1 fruit fly cellular context compared by ENCODE assay signal in the genomic region with DNA sequence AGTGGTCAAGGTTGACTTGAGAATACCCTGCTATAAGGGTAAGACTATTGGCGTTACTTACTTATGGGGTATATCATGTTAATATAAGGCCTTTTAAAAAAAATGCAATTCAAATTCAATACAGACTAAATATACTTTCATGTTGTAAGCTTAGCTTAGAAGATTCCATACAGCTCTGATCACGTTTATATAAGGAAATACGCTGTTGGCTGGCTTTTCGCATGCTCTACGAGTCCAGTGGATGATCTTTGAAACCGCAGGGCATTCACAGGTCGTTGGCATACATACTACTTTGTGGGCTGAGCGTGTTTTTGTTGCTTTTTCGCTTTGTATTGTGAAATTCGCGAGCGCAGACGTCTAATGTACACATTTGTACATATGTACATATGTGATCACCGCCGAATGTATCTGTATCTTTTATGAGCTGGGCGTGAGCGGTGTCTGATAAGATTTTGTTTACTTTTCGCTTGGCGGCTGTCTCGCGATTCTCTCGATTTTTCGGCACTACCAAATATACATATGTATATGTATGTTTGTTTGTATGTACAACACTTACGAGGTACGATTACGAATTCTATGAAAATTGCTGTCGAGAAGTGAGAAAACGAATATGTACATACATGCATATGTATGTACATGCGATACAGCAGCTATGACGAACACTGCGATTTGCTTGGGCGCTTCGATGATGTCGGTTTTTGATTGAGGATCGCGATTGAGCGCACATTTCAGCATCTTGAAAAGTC.
TF ChIP-seq lines count a peak whose summit lies in the region.

No protein-coding gene starts in this region.

TF ChIP-seq in whole organism, embryonic, 481 proteins besides CTCF, POLR2A, EP300 and RAD21 (continued from another document and continues in another):
- no peak for TF ChIP-seq CG17612 (GFP tag; IDR thresholded peaks at IDR 0.05; lab: Robert Waterston, UW)
- TF ChIP-seq CG10267 (tag; optimal IDR thresholded peaks at IDR 0.05; lab: Kevin White, UChicago): no peak
- no peak for TF ChIP-seq zen2 (GFP tag; IDR thresholded peaks at IDR 0.05; lab: Robert Waterston, UW; ENCODE audit: partially characterized antibody)
- no peak for TF ChIP-seq sc (optimal IDR thresholded peaks at IDR 0.05; lab: Kevin White, UChicago)
- TF ChIP-seq sc (GFP tag; optimal IDR thresholded peaks at IDR 0.05; lab: Kevin White, UChicago): no peak
- no peak for TF ChIP-seq run (tag; optimal IDR thresholded peaks at IDR 0.05; lab: Kevin White, UChicago)
- peak; percentile 46 for TF ChIP-seq CG32532 (GFP tag; IDR thresholded peaks at IDR 0.05; lab: Robert Waterston, UW)
- TF ChIP-seq fu2 (GFP tag; optimal IDR thresholded peaks at IDR 0.05; lab: Kevin White, UChicago): peak; percentile 20
- peak; percentile 38 for TF ChIP-seq B-H2 (GFP tag; optimal IDR thresholded peaks at IDR 0.05; lab: Kevin White, UChicago)
- TF ChIP-seq CG10959 (GFP tag; IDR thresholded peaks at IDR 0.05; lab: Robert Waterston, UW): no peak
- no peak for TF ChIP-seq repo (GFP tag; optimal IDR thresholded peaks at IDR 0.05; lab: Kevin White, UChicago)
- TF ChIP-seq MESR4 (GFP tag; optimal IDR thresholded peaks at IDR 0.05; lab: Kevin White, UChicago): no peak
- no peak for TF ChIP-seq CG8359 (GFP tag; optimal IDR thresholded peaks at IDR 0.05; lab: Kevin White, UChicago; ENCODE audit: borderline replicate concordance)
- TF ChIP-seq Atf-2 (GFP tag; optimal IDR thresholded peaks at IDR 0.05; lab: Kevin White, UChicago): no peak
- TF ChIP-seq Gug (GFP tag; IDR thresholded peaks at IDR 0.05; lab: Robert Waterston, UW): peak; percentile 31; the same call in 2 of the 4 replicates
- peak; percentile 14 for TF ChIP-seq CG9609 (GFP tag; optimal IDR thresholded peaks at IDR 0.05; lab: Kevin White, UChicago)
- TF ChIP-seq gcm (GFP tag; optimal IDR thresholded peaks at IDR 0.05; lab: Kevin White, UChicago): peak; percentile 4
- TF ChIP-seq wek (GFP tag; optimal IDR thresholded peaks at IDR 0.05; lab: Kevin White, UChicago): peak; percentile 77
- TF ChIP-seq CG17359 (tag; optimal IDR thresholded peaks at IDR 0.05; lab: Kevin White, UChicago): peak; percentile 29
- TF ChIP-seq Fer2 (tag; optimal IDR thresholded peaks at IDR 0.05; lab: Kevin White, UChicago): peak; percentile 49
- no peak for TF ChIP-seq Tbp (GFP tag; optimal IDR thresholded peaks at IDR 0.05; lab: Kevin White, UChicago)
- no peak for TF ChIP-seq dan (GFP tag; IDR thresholded peaks at IDR 0.05; lab: Robert Waterston, UW)
- TF ChIP-seq dimm (GFP tag; IDR thresholded peaks at IDR 0.05; lab: Robert Waterston, UW): no peak
- no peak for TF ChIP-seq zf30C (GFP tag; optimal IDR thresholded peaks at IDR 0.05; lab: Kevin White, UChicago)
- 0 out of 3 replicates have a peak, but pooled peaks have one; percentile 18 for TF ChIP-seq sr (GFP tag; IDR thresholded peaks at IDR 0.05; lab: Robert Waterston, UW)
- TF ChIP-seq pum (GFP tag; optimal IDR thresholded peaks at IDR 0.05; lab: Kevin White, UChicago): no peak
- no peak for TF ChIP-seq btn (GFP tag; optimal IDR thresholded peaks at IDR 0.05; lab: Kevin White, UChicago)
- peak; percentile 60 for TF ChIP-seq mam (GFP tag; optimal IDR thresholded peaks at IDR 0.05; lab: Kevin White, UChicago)
- TF ChIP-seq gem (tag; optimal IDR thresholded peaks at IDR 0.05; lab: Kevin White, UChicago): peak; percentile 33
- peak; percentile 42 for TF ChIP-seq org-1 (GFP tag; optimal IDR thresholded peaks at IDR 0.05; lab: Kevin White, UChicago)
- TF ChIP-seq Ravus (GFP tag; IDR thresholded peaks at IDR 0.05; lab: Robert Waterston, UW): no peak
- no peak for TF ChIP-seq nerfin-2 (GFP tag; IDR thresholded peaks at IDR 0.05; lab: Robert Waterston, UW; ENCODE audit: partially characterized antibody)
- TF ChIP-seq Six4 (GFP tag; optimal IDR thresholded peaks at IDR 0.05; lab: Kevin White, UChicago): no peak
- peak; percentile 24 for TF ChIP-seq crc (GFP tag; optimal IDR thresholded peaks at IDR 0.05; lab: Kevin White, UChicago)
- no peak for TF ChIP-seq NC2α (GFP tag; optimal IDR thresholded peaks at IDR 0.05; lab: Kevin White, UChicago)
- TF ChIP-seq Drgx (GFP tag; IDR thresholded peaks at IDR 0.05; lab: Robert Waterston, UW): 0 out of 2 replicates have a peak, but pooled peaks have one; percentile 17
- TF ChIP-seq CG7556 (GFP tag; optimal IDR thresholded peaks at IDR 0.05; lab: Kevin White, UChicago): peak; percentile 50
- no peak for TF ChIP-seq fd96Cb (tag; optimal IDR thresholded peaks at IDR 0.05; lab: Kevin White, UChicago)
- TF ChIP-seq Atf3 (GFP tag; optimal IDR thresholded peaks at IDR 0.05; lab: Kevin White, UChicago): peak; percentile 25
- peak; percentile 1 for TF ChIP-seq CG13775 (GFP tag; optimal IDR thresholded peaks at IDR 0.05; lab: Kevin White, UChicago)
- no peak for TF ChIP-seq CG6272 (GFP tag; IDR thresholded peaks at IDR 0.05; lab: Robert Waterston, UW)
- TF ChIP-seq CG30431 (GFP tag; optimal IDR thresholded peaks at IDR 0.05; lab: Kevin White, UChicago): no peak
- TF ChIP-seq gfzf (GFP tag; optimal IDR thresholded peaks at IDR 0.05; lab: Kevin White, UChicago): no peak
- TF ChIP-seq ewg (GFP tag; optimal IDR thresholded peaks at IDR 0.05; lab: Kevin White, UChicago): no peak
- TF ChIP-seq shn (GFP tag; optimal IDR thresholded peaks at IDR 0.05; lab: Kevin White, UChicago): no peak
- no peak for TF ChIP-seq CG18011 (GFP tag; optimal IDR thresholded peaks at IDR 0.05; lab: Kevin White, UChicago)
- TF ChIP-seq NfI (GFP tag; optimal IDR thresholded peaks at IDR 0.05; lab: Kevin White, UChicago): no peak
- no peak for TF ChIP-seq sim (GFP tag; IDR thresholded peaks at IDR 0.05; lab: Robert Waterston, UW)
- peak; percentile 66 for TF ChIP-seq pfk (GFP tag; optimal IDR thresholded peaks at IDR 0.05; lab: Kevin White, UChicago)
- no peak for TF ChIP-seq Neu2 (GFP tag; optimal IDR thresholded peaks at IDR 0.05; lab: Kevin White, UChicago; ENCODE audit: borderline replicate concordance)
- TF ChIP-seq grn (GFP tag; optimal IDR thresholded peaks at IDR 0.05; lab: Kevin White, UChicago): no peak
- TF ChIP-seq CG6175 (GFP tag; IDR thresholded peaks at IDR 0.05; lab: Robert Waterston, UW): no peak
- no peak for TF ChIP-seq ab (GFP tag; optimal IDR thresholded peaks at IDR 0.05; lab: Kevin White, UChicago)
- peak; percentile 90 for TF ChIP-seq CG34376 (GFP tag; optimal IDR thresholded peaks at IDR 0.05; lab: Kevin White, UChicago)
- peak; percentile 21 for TF ChIP-seq Sox102F (GFP tag; optimal IDR thresholded peaks at IDR 0.05; lab: Kevin White, UChicago)
- peak; percentile 70 for TF ChIP-seq ATbp (GFP tag; optimal IDR thresholded peaks at IDR 0.05; lab: Kevin White, UChicago)
- TF ChIP-seq Hey (tag; optimal IDR thresholded peaks at IDR 0.05; lab: Kevin White, UChicago): peak; percentile 59
- TF ChIP-seq Adf1 (GFP tag; IDR thresholded peaks at IDR 0.05; lab: Robert Waterston, UW): no peak
- no peak for TF ChIP-seq Hmx (GFP tag; optimal IDR thresholded peaks at IDR 0.05; lab: Kevin White, UChicago)
- TF ChIP-seq Hr78 (GFP tag; optimal IDR thresholded peaks at IDR 0.05; lab: Kevin White, UChicago): no peak
- TF ChIP-seq D (optimal IDR thresholded peaks at IDR 0.05; lab: Kevin White, UChicago): no peak
- no peak for TF ChIP-seq D (GFP tag; optimal IDR thresholded peaks at IDR 0.05; lab: Kevin White, UChicago)
- peak; percentile 63 for TF ChIP-seq CG13894 (tag; optimal IDR thresholded peaks at IDR 0.05; lab: Kevin White, UChicago)
- TF ChIP-seq CG13424 (tag; optimal IDR thresholded peaks at IDR 0.05; lab: Kevin White, UChicago): peak; percentile 46
- peak; percentile 35 for TF ChIP-seq CG31365 (tag; optimal IDR thresholded peaks at IDR 0.05; lab: Kevin White, UChicago)
- TF ChIP-seq pnt (GFP tag; optimal IDR thresholded peaks at IDR 0.05; lab: Kevin White, UChicago): no peak
- TF ChIP-seq CG1603 (tag; optimal IDR thresholded peaks at IDR 0.05; lab: Kevin White, UChicago): no peak
- TF ChIP-seq CG3163 (GFP tag; optimal IDR thresholded peaks at IDR 0.05; lab: Kevin White, UChicago): no peak
- no peak for TF ChIP-seq pzg (GFP tag; optimal IDR thresholded peaks at IDR 0.05; lab: Kevin White, UChicago)
- no peak for TF ChIP-seq Lpt (GFP tag; optimal IDR thresholded peaks at IDR 0.05; lab: Kevin White, UChicago)
- TF ChIP-seq nerfin-1 (tag; optimal IDR thresholded peaks at IDR 0.05; lab: Kevin White, UChicago): peak; percentile 4
- no peak for TF ChIP-seq CG8089 (GFP tag; optimal IDR thresholded peaks at IDR 0.05; lab: Kevin White, UChicago)
- TF ChIP-seq fru (optimal IDR thresholded peaks at IDR 0.05; lab: Kevin White, UChicago): no peak
- TF ChIP-seq CG15696 (tag; optimal IDR thresholded peaks at IDR 0.05; lab: Kevin White, UChicago): peak; percentile 46
- TF ChIP-seq Pdp1 (GFP tag; optimal IDR thresholded peaks at IDR 0.05; lab: Kevin White, UChicago): peak; percentile 43 to 55
- no peak for TF ChIP-seq H2.0 (GFP tag; IDR thresholded peaks at IDR 0.05; lab: Robert Waterston, UW)
- peak; percentile 89 for TF ChIP-seq CG10543 (GFP tag; optimal IDR thresholded peaks at IDR 0.05; lab: Kevin White, UChicago)
- no peak for TF ChIP-seq Mrtf (GFP tag; IDR thresholded peaks at IDR 0.05; lab: Robert Waterston, UW)
- no peak for TF ChIP-seq CG10654 (GFP tag; optimal IDR thresholded peaks at IDR 0.05; lab: Kevin White, UChicago)
- TF ChIP-seq CG2202 (tag; optimal IDR thresholded peaks at IDR 0.05; lab: Kevin White, UChicago): no peak
- peak; percentile 64 for TF ChIP-seq CG3281 (GFP tag; optimal IDR thresholded peaks at IDR 0.05; lab: Kevin White, UChicago)
- TF ChIP-seq jing (GFP tag; optimal IDR thresholded peaks at IDR 0.05; lab: Kevin White, UChicago): no peak
- TF ChIP-seq CG3838 (GFP tag; optimal IDR thresholded peaks at IDR 0.05; lab: Kevin White, UChicago): no peak
- 0 out of 2 replicates have a peak, but pooled peaks have one; percentile 18 for TF ChIP-seq CG7372 (GFP tag; IDR thresholded peaks at IDR 0.05; lab: Robert Waterston, UW)
- peak; percentile 57; the same call in 1 of the 2 replicates for TF ChIP-seq klu (GFP tag; IDR thresholded peaks at IDR 0.05; lab: Robert Waterston, UW)
- no peak for TF ChIP-seq CG10462 (GFP tag; optimal IDR thresholded peaks at IDR 0.05; lab: Kevin White, UChicago)
- 0 out of 2 replicates have a peak, but pooled peaks have one; percentile 26 for TF ChIP-seq CG43689 (GFP tag; IDR thresholded peaks at IDR 0.05; lab: Robert Waterston, UW)
- no peak for TF ChIP-seq TFAM (GFP tag; optimal IDR thresholded peaks at IDR 0.05; lab: Kevin White, UChicago)
- TF ChIP-seq Jarid2 (GFP tag; optimal IDR thresholded peaks at IDR 0.05; lab: Kevin White, UChicago): peak; percentile 34
- TF ChIP-seq eyg (GFP tag; optimal IDR thresholded peaks at IDR 0.05; lab: Kevin White, UChicago): no peak
- TF ChIP-seq CG2116 (GFP tag; optimal IDR thresholded peaks at IDR 0.05; lab: Kevin White, UChicago): no peak
- TF ChIP-seq amos (GFP tag; IDR thresholded peaks at IDR 0.05; lab: Robert Waterston, UW; ENCODE audit: partially characterized antibody): no peak
- peak; percentile 27 for TF ChIP-seq Myb (GFP tag; optimal IDR thresholded peaks at IDR 0.05; lab: Kevin White, UChicago)
- no peak for TF ChIP-seq vfl (GFP tag; optimal IDR thresholded peaks at IDR 0.05; lab: Kevin White, UChicago)
- no peak for TF ChIP-seq vvl (GFP tag; IDR thresholded peaks at IDR 0.05; lab: Robert Waterston, UW)
- peak; percentile 1 for TF ChIP-seq twi (tag; optimal IDR thresholded peaks at IDR 0.05; lab: Kevin White, UChicago)
- TF ChIP-seq NFAT (GFP tag; IDR thresholded peaks at IDR 0.05; lab: Robert Waterston, UW): peak; percentile 75
- TF ChIP-seq Dbx (GFP tag; IDR thresholded peaks at IDR 0.05; lab: Robert Waterston, UW): 0 out of 3 replicates have a peak, but pooled peaks have one; percentile 49
- TF ChIP-seq CG12155 (GFP tag; optimal IDR thresholded peaks at IDR 0.05; lab: Kevin White, UChicago): peak; percentile 39
- peak; percentile 71 for TF ChIP-seq zfh2 (GFP tag; optimal IDR thresholded peaks at IDR 0.05; lab: Kevin White, UChicago)
- TF ChIP-seq ase (GFP tag; IDR thresholded peaks at IDR 0.05; lab: Robert Waterston, UW): no peak
- TF ChIP-seq Optix (GFP tag; IDR thresholded peaks at IDR 0.05; lab: Robert Waterston, UW): no peak
- peak; percentile 23 for TF ChIP-seq CoRest (tag; optimal IDR thresholded peaks at IDR 0.05; lab: Kevin White, UChicago)
- no peak for TF ChIP-seq lov (optimal IDR thresholded peaks at IDR 0.05; lab: Kevin White, UChicago)
- no peak for TF ChIP-seq lov (GFP tag; IDR thresholded peaks at IDR 0.05; lab: Robert Waterston, UW)
- no peak for TF ChIP-seq CG3995 (GFP tag; optimal IDR thresholded peaks at IDR 0.05; lab: Kevin White, UChicago)
- TF ChIP-seq dm (GFP tag; optimal IDR thresholded peaks at IDR 0.05; lab: Kevin White, UChicago): peak; percentile 4
- no peak for TF ChIP-seq Xbp1 (GFP tag; optimal IDR thresholded peaks at IDR 0.05; lab: Kevin White, UChicago)
- TF ChIP-seq Opbp (GFP tag; IDR thresholded peaks at IDR 0.05; lab: Robert Waterston, UW; ENCODE audit: partially characterized antibody): no peak
- TF ChIP-seq crol (GFP tag; IDR thresholded peaks at IDR 0.05; lab: Robert Waterston, UW): no peak
- no peak for TF ChIP-seq oc (tag; optimal IDR thresholded peaks at IDR 0.05; lab: Kevin White, UChicago)
- TF ChIP-seq CG11398 (GFP tag; optimal IDR thresholded peaks at IDR 0.05; lab: Kevin White, UChicago): peak; percentile 24
- TF ChIP-seq tll (GFP tag; optimal IDR thresholded peaks at IDR 0.05; lab: Kevin White, UChicago): peak in 1 of 2 experiments; percentile 38
- peak; percentile 31 for TF ChIP-seq exex (tag; optimal IDR thresholded peaks at IDR 0.05; lab: Kevin White, UChicago)
- no peak for TF ChIP-seq tap (tag; optimal IDR thresholded peaks at IDR 0.05; lab: Kevin White, UChicago)
- TF ChIP-seq CG11093 (GFP tag; IDR thresholded peaks at IDR 0.05; lab: Robert Waterston, UW): no peak
- peak; percentile 64; the same call in 2 of the 3 replicates for TF ChIP-seq ci (GFP tag; IDR thresholded peaks at IDR 0.05; lab: Robert Waterston, UW)
- peak; percentile 19 for TF ChIP-seq Bteb2 (GFP tag; optimal IDR thresholded peaks at IDR 0.05; lab: Kevin White, UChicago)
- no peak for TF ChIP-seq cas (GFP tag; IDR thresholded peaks at IDR 0.05; lab: Robert Waterston, UW)
- peak; percentile 36 for TF ChIP-seq Asciz (GFP tag; optimal IDR thresholded peaks at IDR 0.05; lab: Kevin White, UChicago)
- peak; percentile 64; the same call in 1 of the 3 replicates for TF ChIP-seq so (GFP tag; IDR thresholded peaks at IDR 0.05; lab: Robert Waterston, UW)
- TF ChIP-seq Hmr (GFP tag; optimal IDR thresholded peaks at IDR 0.05; lab: Kevin White, UChicago): peak; percentile 81
- TF ChIP-seq chm (GFP tag; IDR thresholded peaks at IDR 0.05; lab: Robert Waterston, UW): no peak
- TF ChIP-seq ttk (GFP tag; IDR thresholded peaks at IDR 0.05; lab: Robert Waterston, UW): no peak
- peak; percentile 52 for TF ChIP-seq CG7786 (GFP tag; optimal IDR thresholded peaks at IDR 0.05; lab: Kevin White, UChicago)
